Fruit fly (Drosophila melanogaster) whole organism, embryonic: ENCODE data around the gene Cpr66Cb.

Source experiments
- CG10321 ChIP-seq: fragments of 200-800 bp; sonication (Bioruptor generic); IDR thresholded peaks from 2 replicates; pipeline ENCODE4 v1.3.6; 2022; ENCODE audit warnings: missing biosample characterization, missing genetic modification characterization
- CG11456 ChIP-seq: fragments of 200-800 bp; sonication (Bioruptor generic); IDR thresholded peaks from 3 replicates; pipeline ENCODE4 v1.3.6; 2022; ENCODE audit warnings: missing biosample characterization, missing genetic modification characterization
- CG31441 ChIP-seq: fragments of 200-800 bp; sonication (Bioruptor generic); IDR thresholded peaks from 2 replicates; pipeline ENCODE4 v1.3.6; 2022; ENCODE audit warnings: missing biosample characterization, missing genetic modification characterization
- CG3163 ChIP-seq: fragments of 200-800 bp; sonication (Bioruptor generic); optimal IDR thresholded peaks from 3 replicates; lab custom pipeline; 2016; ENCODE audit warnings: missing biosample characterization, missing genetic modification characterization
- CG5245 ChIP-seq: fragments of 200-800 bp; sonication (Bioruptor generic); optimal IDR thresholded peaks from 3 replicates; lab custom pipeline; 2016; ENCODE audit warnings: missing biosample characterization, missing genetic modification characterization
- CG6765 ChIP-seq: fragments of 200-800 bp; sonication (Bioruptor generic); optimal IDR thresholded peaks from 3 replicates; lab custom pipeline; 2017; ENCODE audit warnings: missing biosample characterization, mild to moderate bottlenecking, missing genetic modification characterization
- Dp ChIP-seq: fragments of 200-800 bp; sonication (Bioruptor generic); optimal IDR thresholded peaks from 2 replicates; lab custom pipeline; 2018; ENCODE audit warnings: missing biosample characterization, mild to moderate bottlenecking, missing genetic modification characterization, moderate library complexity
- Hey ChIP-seq: fragments of 200-800 bp; sonication (Bioruptor generic); optimal IDR thresholded peaks from 3 replicates; lab custom pipeline; 2018; ENCODE audit warnings: missing biosample characterization, mild to moderate bottlenecking, missing genetic modification characterization
- Xrp1 ChIP-seq: fragments of 200-800 bp; sonication (Bioruptor generic); IDR thresholded peaks from 2 replicates; pipeline ENCODE4 v1.3.6; 2022; ENCODE audit warnings: missing biosample characterization, missing genetic modification characterization
- fd3F ChIP-seq: fragments of 200-800 bp; sonication (Bioruptor generic); optimal IDR thresholded peaks from 2 replicates; lab custom pipeline; 2018; ENCODE audit warnings: missing biosample characterization, mild to moderate bottlenecking, missing genetic modification characterization, moderate library complexity
- grau ChIP-seq: fragments of 200-800 bp; optimal IDR thresholded peaks from 3 replicates; lab custom pipeline; 2019; ENCODE audit warnings: missing biosample characterization, mild to moderate bottlenecking, missing genetic modification characterization, moderate library complexity
- jumu ChIP-seq: fragments of 200-800 bp; sonication (Bioruptor generic); optimal IDR thresholded peaks from 3 replicates; lab custom pipeline; 2016; ENCODE audit warnings: missing biosample characterization, missing genetic modification characterization
- pzg ChIP-seq: fragments of 200-800 bp; sonication (Bioruptor generic); optimal IDR thresholded peaks from 3 replicates; lab custom pipeline; 2018; ENCODE audit warnings: missing biosample characterization, mild to moderate bottlenecking, missing genetic modification characterization, moderate library complexity

DNA sequence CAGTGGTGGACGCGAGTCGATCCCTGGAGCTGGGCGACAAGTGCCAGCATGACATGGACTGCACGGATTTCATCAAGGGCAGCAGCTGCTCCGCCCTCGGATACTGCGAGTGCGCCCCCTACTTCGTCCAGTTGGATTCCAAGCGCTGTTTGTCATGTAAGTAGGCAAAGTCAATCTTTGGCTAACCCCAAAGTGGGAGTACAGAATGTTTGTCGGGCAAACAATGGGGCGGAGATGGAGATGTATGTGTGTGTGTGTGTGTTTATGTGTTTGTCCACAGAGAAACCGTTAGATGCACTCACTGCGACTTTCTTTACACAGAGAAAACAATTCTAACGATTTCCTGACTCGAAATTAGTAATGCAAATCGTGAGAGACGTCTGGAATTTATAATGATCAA, 42.7 kb downstream of the Cpr66Cb start:
- TF ChIP-seq grau (tag; lab: Kevin White, UChicago) = no peak
- TF ChIP-seq CG10321 = no peak
- TF ChIP-seq Hey = no peak
- TF ChIP-seq CG3163 (GFP tag; lab: Kevin White, UChicago) = no peak
- no peak for TF ChIP-seq jumu (GFP tag; lab: Kevin White, UChicago)
- TF ChIP-seq CG6765 = no peak
- TF ChIP-seq CG5245 (GFP tag; lab: Kevin White, UChicago) = no peak
- no peak for TF ChIP-seq Xrp1 (GFP tag; lab: Robert Waterston, UW)
- TF ChIP-seq CG31441 = no peak
- no peak for TF ChIP-seq Dp (GFP tag; lab: Kevin White, UChicago)
- TF ChIP-seq fd3F (GFP tag; lab: Kevin White, UChicago) = no peak
- TF ChIP-seq CG11456 (GFP tag; lab: Robert Waterston, UW) = no peak
- no peak for TF ChIP-seq pzg
